Fruit fly (Drosophila melanogaster) whole organism, wandering third instar larva: ENCODE data around the gene LManVI.
A peak's percentile ranks its signal among the peaks of the same experiment; 100 is the strongest.

Experiments
- Abd-B ChIP-seq: fragments of >200 bp; optimal IDR thresholded peaks from 2 replicates; lab custom pipeline; 2017; ENCODE audit warnings: missing biosample characterization, missing genetic modification characterization
- CrebA ChIP-seq: fragments of 200-800 bp; sonication (Bioruptor generic); optimal IDR thresholded peaks from 2 replicates; lab custom pipeline; 2016; ENCODE audit warnings: missing biosample characterization, mild to moderate bottlenecking, missing genetic modification characterization, borderline replicate concordance
- Dfd ChIP-seq: fragments of >200 bp; optimal IDR thresholded peaks from 2 replicates; lab custom pipeline; 2017; ENCODE audit warnings: missing biosample characterization, missing genetic modification characterization
- Dif ChIP-seq: fragments of 200-275, 200-300 bp; sonication (Bioruptor generic); optimal IDR thresholded peaks from 2 replicates; lab custom pipeline; 2018; ENCODE audit warnings: missing biosample characterization, missing genetic modification characterization; ENCODE audit not compliant: partially characterized antibody
- GATAd ChIP-seq: sonication (Bioruptor generic); optimal IDR thresholded peaks from 2 replicates; lab custom pipeline; 2016; ENCODE audit warnings: missing biosample characterization, missing genetic modification characterization
- HLH106 ChIP-seq: fragments of 200-800 bp; optimal IDR thresholded peaks from 3 replicates; lab custom pipeline; 2019; ENCODE audit warnings: missing biosample characterization, mild to moderate bottlenecking, missing genetic modification characterization, moderate library complexity
- Hr78 ChIP-seq: fragments of >200 bp; optimal IDR thresholded peaks from 2 replicates; lab custom pipeline; 2017; ENCODE audit warnings: missing biosample characterization, missing genetic modification characterization
- Hr83 ChIP-seq: fragments of 200-300 bp; sonication (Bioruptor generic); optimal IDR thresholded peaks from 2 replicates; lab custom pipeline; 2016; ENCODE audit warnings: missing biosample characterization, mild to moderate bottlenecking, missing genetic modification characterization, moderate library complexity; ENCODE audit not compliant: poor library complexity, severe bottlenecking
- Jra ChIP-seq: sonication (Bioruptor generic); optimal IDR thresholded peaks from 2 replicates; lab custom pipeline; 2016; ENCODE audit warnings: missing biosample characterization, missing genetic modification characterization
- Myc ChIP-seq: fragments of >200 bp; optimal IDR thresholded peaks from 2 replicates; lab custom pipeline; 2017
- OdsH ChIP-seq: fragments of 200-800 bp; sonication (Bioruptor generic); optimal IDR thresholded peaks from 2 replicates; lab custom pipeline; 2016; ENCODE audit warnings: missing biosample characterization, mild to moderate bottlenecking, missing genetic modification characterization
- Rel ChIP-seq, 2 experiments: fragments of 200-800 bp; sonication (Bioruptor generic) in 1 of 2; optimal IDR thresholded peaks; 2 replicates in 1 of 2; 3 replicates in 1 of 2; lab custom pipeline; 2016 to 2019; ENCODE audit warnings: mild to moderate bottlenecking in 2 of 2, missing biosample characterization in 2 of 2, missing genetic modification characterization in 2 of 2, moderate library complexity in 1 of 2
- Sp1 ChIP-seq: fragments of 200-800 bp; sonication (Bioruptor generic); optimal IDR thresholded peaks from 3 replicates; lab custom pipeline; 2019; ENCODE audit warnings: missing biosample characterization, mild to moderate bottlenecking, missing genetic modification characterization, moderate library complexity
- Vsx2 ChIP-seq: fragments of 200-300, 225-300 bp; sonication (Bioruptor generic); optimal IDR thresholded peaks from 2 replicates; lab custom pipeline; 2018; ENCODE audit warnings: missing biosample characterization, missing genetic modification characterization; ENCODE audit not compliant: partially characterized antibody
- br ChIP-seq: fragments of 200-800 bp; sonication (Bioruptor generic); optimal IDR thresholded peaks from 2 replicates; lab custom pipeline; 2016; ENCODE audit warnings: missing biosample characterization, missing genetic modification characterization
- brk ChIP-seq: fragments of 200-800 bp; sonication (Bioruptor generic); optimal IDR thresholded peaks from 2 replicates; lab custom pipeline; 2016; ENCODE audit warnings: missing biosample characterization, mild to moderate bottlenecking, missing genetic modification characterization
- dsf ChIP-seq: sonication (Bioruptor generic); optimal IDR thresholded peaks from 2 replicates; lab custom pipeline; 2016; ENCODE audit warnings: missing biosample characterization, missing genetic modification characterization, borderline replicate concordance
- ey ChIP-seq: fragments of 200-800 bp; sonication (Bioruptor generic); optimal IDR thresholded peaks from 2 replicates; lab custom pipeline; 2016; ENCODE audit warnings: missing biosample characterization, missing genetic modification characterization
- foxo ChIP-seq, 2 experiments: fragments of 200-800 bp; sonication (Bioruptor generic); optimal IDR thresholded peaks; 2 replicates in 1 of 2; 3 replicates in 1 of 2; lab custom pipeline; 2016 to 2017; ENCODE audit warnings: missing biosample characterization in 2 of 2, missing genetic modification characterization in 2 of 2
- fru ChIP-seq: fragments of 200-800 bp; sonication (Bioruptor generic); optimal IDR thresholded peaks from 3 replicates; lab custom pipeline; 2016; ENCODE audit warnings: missing biosample characterization, mild to moderate bottlenecking, missing genetic modification characterization
- h ChIP-seq: fragments of 200-800 bp; sonication (Bioruptor generic); optimal IDR thresholded peaks from 3 replicates; lab custom pipeline; 2016; ENCODE audit warnings: missing biosample characterization, mild to moderate bottlenecking, missing genetic modification characterization
- lola ChIP-seq: fragments of >200 bp; optimal IDR thresholded peaks from 2 replicates; lab custom pipeline; 2017; ENCODE audit warnings: missing biosample characterization, missing genetic modification characterization
- pan ChIP-seq: fragments of >200 bp; optimal IDR thresholded peaks from 2 replicates; lab custom pipeline; 2017
- psq ChIP-seq: fragments of 200-800 bp; sonication (Bioruptor generic); optimal IDR thresholded peaks from 3 replicates; lab custom pipeline; 2017; ENCODE audit warnings: missing biosample characterization, mild to moderate bottlenecking, missing genetic modification characterization, moderate library complexity
- rgr ChIP-seq: fragments of 200-800 bp; sonication (Bioruptor generic); optimal IDR thresholded peaks from 3 replicates; lab custom pipeline; 2016; ENCODE audit warnings: missing biosample characterization, mild to moderate bottlenecking, missing genetic modification characterization
- sage ChIP-seq: fragments of 200-800 bp; sonication (Bioruptor generic); optimal IDR thresholded peaks from 2 replicates; lab custom pipeline; 2016; ENCODE audit warnings: missing biosample characterization, mild to moderate bottlenecking, missing genetic modification characterization
- sv ChIP-seq: fragments of 200-800 bp; sonication (Bioruptor generic); optimal IDR thresholded peaks from 3 replicates; lab custom pipeline; 2016; ENCODE audit warnings: missing biosample characterization, missing genetic modification characterization
- tai ChIP-seq: sonication (Bioruptor generic); optimal IDR thresholded peaks from 2 replicates; lab custom pipeline; 2016; ENCODE audit warnings: missing biosample characterization, missing genetic modification characterization
- usp ChIP-seq: fragments of >200 bp; optimal IDR thresholded peaks from 2 replicates; lab custom pipeline; 2017; ENCODE audit warnings: missing biosample characterization, missing genetic modification characterization
- woc ChIP-seq: sonication (Bioruptor generic); optimal IDR thresholded peaks from 2 replicates; lab custom pipeline; 2016; ENCODE audit warnings: missing biosample characterization, mild to moderate bottlenecking, missing genetic modification characterization

LManVI gene

dm6 chr2L:8747480-8747879 lies 33.6 kb downstream of the LManVI start:
- TF ChIP-seq Abd-B (GFP tag; lab: Kevin White, UChicago), result no peak
- no peak for TF ChIP-seq Myc
- no peak for TF ChIP-seq Rel (GFP tag; optimal IDR thresholded peaks at IDR 0.05; lab: Kevin White, UChicago)
- no peak for TF ChIP-seq Rel (tag; optimal IDR thresholded peaks at IDR 0.05; lab: Kevin White, UChicago)
- TF ChIP-seq Jra (GFP tag; lab: Kevin White, UChicago), result no peak
- TF ChIP-seq h (GFP tag; lab: Kevin White, UChicago), result no peak
- TF ChIP-seq Dif (GFP tag; lab: Kevin White, UChicago), result no peak
- no peak for TF ChIP-seq Hr83 (GFP tag; lab: Kevin White, UChicago)
- TF ChIP-seq ey, result no peak
- no peak for TF ChIP-seq fru (GFP tag; lab: Kevin White, UChicago)
- no peak for TF ChIP-seq rgr (GFP tag; lab: Kevin White, UChicago)
- no peak for TF ChIP-seq Sp1 (GFP tag; lab: Kevin White, UChicago)
- TF ChIP-seq, all 38 proteins: peak for 0

- TF ChIP-seq psq (peak; percentile 20), Rel (GFP tag; optimal IDR thresholded peaks at IDR 0.05; lab: Kevin White, UChicago) (no peak), Rel (tag; optimal IDR thresholded peaks at IDR 0.05; lab: Kevin White, UChicago) (no peak), woc (GFP tag; lab: Kevin White, UChicago) (peak; percentile 22), Sp1 (GFP tag; lab: Kevin White, UChicago) (peak; percentile 42), foxo (GFP tag; optimal IDR thresholded peaks at IDR 0.05; lab: Kevin White, UChicago) (peak in 1 of 2 experiments; percentile 62), OdsH (GFP tag; lab: Kevin White, UChicago) (peak; percentile 30), rgr (GFP tag; lab: Kevin White, UChicago) (peak; percentile 19), pan (lab: Kevin White, UChicago) (no peak), h (GFP tag; lab: Kevin White, UChicago) (peak; percentile 53)
Observed at dm6 chr2L:8746350-8746759, 34.7 kb downstream of the LManVI start.

- TF ChIP-seq Rel (GFP tag; optimal IDR thresholded peaks at IDR 0.05; lab: Kevin White, UChicago) (no peak), Rel (tag; optimal IDR thresholded peaks at IDR 0.05; lab: Kevin White, UChicago) (no peak), HLH106 (tag; lab: Kevin White, UChicago) (no peak), GATAd (no peak), woc (GFP tag; lab: Kevin White, UChicago) (no peak), dsf (GFP tag; lab: Kevin White, UChicago) (no peak), Jra (GFP tag; lab: Kevin White, UChicago) (no peak), Hr83 (GFP tag; lab: Kevin White, UChicago) (no peak), pan (lab: Kevin White, UChicago) (no peak), Vsx2 (GFP tag; lab: Kevin White, UChicago) (no peak), tai (no peak), ey (no peak), foxo (GFP tag; optimal IDR thresholded peaks at IDR 0.05; lab: Kevin White, UChicago) (no peak), OdsH (GFP tag; lab: Kevin White, UChicago) (no peak), h (GFP tag; lab: Kevin White, UChicago) (no peak), Hr78 (no peak), rgr (GFP tag; lab: Kevin White, UChicago) (no peak), sage (GFP tag; lab: Kevin White, UChicago) (no peak), lola (GFP tag; lab: Kevin White, UChicago) (no peak), CrebA (GFP tag; lab: Kevin White, UChicago) (no peak)
Observed at dm6 chr2L:8743082-8743481, 38.0 kb downstream of the LManVI start.

dm6 chr2L:8740757-8741278 lies 40.2 kb downstream of the LManVI start:
- no peak for TF ChIP-seq Abd-B (GFP tag; lab: Kevin White, UChicago)
- TF ChIP-seq br, result no peak
- no peak for TF ChIP-seq sage (GFP tag; lab: Kevin White, UChicago)
- no peak for TF ChIP-seq lola (GFP tag; lab: Kevin White, UChicago)
- TF ChIP-seq pan (lab: Kevin White, UChicago), result no peak
- TF ChIP-seq tai, result no peak
- TF ChIP-seq rgr (GFP tag; lab: Kevin White, UChicago), result no peak
- TF ChIP-seq CrebA (GFP tag; lab: Kevin White, UChicago), result no peak
- TF ChIP-seq Dfd (GFP tag; lab: Kevin White, UChicago), result no peak
- TF ChIP-seq sv (GFP tag; lab: Kevin White, UChicago), result no peak
- TF ChIP-seq woc (GFP tag; lab: Kevin White, UChicago), result peak; percentile 24
- peak; percentile 88 for TF ChIP-seq Myc
- no peak for TF ChIP-seq Sp1 (GFP tag; lab: Kevin White, UChicago)
- no peak for TF ChIP-seq usp (GFP tag; lab: Kevin White, UChicago)
- no peak for TF ChIP-seq brk (GFP tag; lab: Kevin White, UChicago)
- no peak for TF ChIP-seq Jra (GFP tag; lab: Kevin White, UChicago)
